Fruit fly (Drosophila melanogaster) whole organism: ENCODE results near the gene msi.

ENCODE experiments used
- CG8478 ChIP-seq: fragments of >200 bp; optimal IDR thresholded peaks from 2 replicates; lab custom pipeline; 2018; ENCODE audit warnings: inconsistent platforms
- Dll ChIP-seq: fragments of >200 bp; optimal IDR thresholded peaks from 2 replicates; lab custom pipeline; 2017
- EcR ChIP-seq, 2 experiments: fragments of >200 bp; optimal IDR thresholded peaks; 2 replicates each; lab custom pipeline; 2017; ENCODE audit warnings: missing biosample characterization in 2 of 2, missing genetic modification characterization in 2 of 2, missing genetic modification reagents in 2 of 2
- pan ChIP-seq: fragments of >200 bp; optimal IDR thresholded peaks from 2 replicates; lab custom pipeline; 2017
- usp ChIP-seq: fragments of >200 bp; optimal IDR thresholded peaks from 2 replicates; lab custom pipeline; 2017; ENCODE audit warnings: missing biosample characterization, missing genetic modification characterization, mixed read lengths

DNA sequence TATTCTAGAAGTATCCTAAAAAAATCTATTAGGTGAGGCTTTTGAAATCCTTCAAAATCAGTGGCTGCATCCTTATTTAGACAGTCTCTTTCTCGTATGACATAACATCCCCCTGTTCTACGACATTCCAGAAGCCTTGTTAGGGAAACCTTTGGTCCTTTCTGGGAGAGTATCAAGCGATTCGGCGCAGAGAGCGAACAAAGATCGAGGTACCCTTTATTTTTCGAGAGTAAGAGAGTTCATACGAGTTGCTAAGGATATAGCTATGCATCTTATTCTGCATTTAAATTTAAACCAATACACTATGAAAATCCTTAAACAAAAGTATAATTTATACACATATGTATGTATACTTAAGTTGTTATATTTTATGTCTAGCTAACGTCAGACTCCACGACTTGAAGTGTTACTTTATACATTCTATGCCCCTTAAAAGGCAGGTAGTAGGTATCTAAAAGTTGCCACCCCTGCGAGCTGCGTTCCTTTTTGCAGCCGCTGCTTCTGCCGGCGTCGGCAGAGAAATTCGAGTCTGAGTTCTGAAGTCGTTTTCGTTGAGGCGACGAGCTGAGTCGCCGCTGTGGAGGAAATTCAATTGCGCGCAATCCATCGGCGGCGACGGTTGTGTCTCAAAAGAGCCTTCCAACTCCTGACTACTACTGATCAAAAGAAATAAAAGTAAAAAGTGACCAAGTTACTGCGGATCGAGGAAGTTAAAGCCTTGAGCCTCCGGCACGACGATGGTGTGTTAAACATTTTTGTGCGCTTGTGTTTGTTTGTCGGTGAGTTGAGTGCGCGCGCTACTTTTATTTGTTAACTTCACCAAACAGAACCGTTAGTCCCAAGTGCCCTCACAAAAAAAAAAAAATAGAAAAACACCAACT, 121.6 kb downstream of the msi start, which contains the start of gene jigr1:
- TF ChIP-seq EcR (GFP tag; optimal IDR thresholded peaks at IDR 0.05; lab: Kevin White, UChicago): no peak
- no peak for TF ChIP-seq Dll
- no peak for TF ChIP-seq CG8478
- TF ChIP-seq pan: peak; percentile 91
- no peak for TF ChIP-seq usp
